Fruit fly (Drosophila melanogaster): Measurements from ENCODE around the gene 2mit.

dm6 chr3R:13155587-13155986 lies at the start of gene 2mit:
- no peak for TF ChIP-seq CG8301 (tag; optimal IDR thresholded peaks at IDR 0.05)
- no peak for TF ChIP-seq CG9948 (tag; optimal IDR thresholded peaks at IDR 0.05)
- TF ChIP-seq Snoo (tag; optimal IDR thresholded peaks at IDR 0.05) = no peak
- no peak for TF ChIP-seq CG13204 (GFP tag; optimal IDR thresholded peaks at IDR 0.05)
- TF ChIP-seq CG15710 (tag; optimal IDR thresholded peaks at IDR 0.05) = no peak
- TF ChIP-seq gl (tag; optimal IDR thresholded peaks at IDR 0.05) = no peak
- TF ChIP-seq rn (GFP tag; IDR thresholded peaks at IDR 0.05) = no peak
- TF ChIP-seq Ets98B (GFP tag; IDR thresholded peaks at IDR 0.05) = no peak
- no peak for TF ChIP-seq CG10348 (GFP tag; IDR thresholded peaks at IDR 0.05)
- no peak for TF ChIP-seq EcR (GFP tag; optimal IDR thresholded peaks at IDR 0.05)
- no peak for TF ChIP-seq CG12605 (GFP tag; IDR thresholded peaks at IDR 0.05)
- no peak for TF ChIP-seq Pif1B (GFP tag; optimal IDR thresholded peaks at IDR 0.05)
- no peak for TF ChIP-seq fd96Ca (GFP tag; IDR thresholded peaks at IDR 0.05)
- no peak for TF ChIP-seq CG32121 (GFP tag; IDR thresholded peaks at IDR 0.05)

Measured in whole organism, pupa.